Fruit fly (Drosophila melanogaster) whole organism, embryonic: ENCODE measurements around the gene CG10570.

Source experiments
- CG18011 ChIP-seq: fragments of 200-800 bp; sonication (Bioruptor generic); optimal IDR thresholded peaks from 2 replicates; lab custom pipeline; 2017; ENCODE audit warnings: missing biosample characterization, missing genetic modification characterization, mild to moderate bottlenecking, moderate library complexity, missing genotype
- pb ChIP-seq: fragments of 200-800 bp; sonication (Bioruptor generic); optimal IDR thresholded peaks from 3 replicates; lab custom pipeline; 2016; ENCODE audit warnings: missing biosample characterization, missing genetic modification characterization

dm6 chr2L:18846843-18847242 lies 35.8 kb upstream of the CG10570 start:
- no peak for TF ChIP-seq CG18011 (GFP tag; lab: Kevin White, UChicago)
- TF ChIP-seq pb: no peak
